Fruit fly (Drosophila melanogaster) whole organism, embryonic: ENCODE results near the gene Pvf2.

Experiments used
- Ada2b ChIP-seq: fragments of 200-800 bp; sonication (Bioruptor generic); IDR thresholded peaks from 2 replicates; pipeline ENCODE4 v1.3.6; 2022; ENCODE audit warnings: missing biosample characterization, missing genetic modification characterization
- B-H2 ChIP-seq: fragments of 200-800 bp; sonication (Bioruptor generic); optimal IDR thresholded peaks from 2 replicates; lab custom pipeline; 2018; ENCODE audit warnings: missing biosample characterization, mild to moderate bottlenecking, missing genetic modification characterization
- CG11504 ChIP-seq: fragments of 200-800 bp; sonication (Bioruptor generic); optimal IDR thresholded peaks from 3 replicates; lab custom pipeline; 2019; ENCODE audit warnings: missing biosample characterization, mild to moderate bottlenecking, missing genetic modification characterization, moderate library complexity
- CG12155 ChIP-seq: fragments of 200-800 bp; sonication (Bioruptor generic); optimal IDR thresholded peaks from 3 replicates; lab custom pipeline; 2016; ENCODE audit warnings: missing biosample characterization, missing genetic modification characterization
- CG13775 ChIP-seq: fragments of 200-800 bp; sonication (Bioruptor generic); optimal IDR thresholded peaks from 3 replicates; lab custom pipeline; 2017; ENCODE audit warnings: missing biosample characterization, mild to moderate bottlenecking, missing genetic modification characterization
- CG13894 ChIP-seq: fragments of 200-800 bp; sonication (Bioruptor generic); optimal IDR thresholded peaks from 3 replicates; lab custom pipeline; 2018; ENCODE audit warnings: missing biosample characterization, mild to moderate bottlenecking, missing genetic modification characterization, moderate library complexity
- CG14667 ChIP-seq: fragments of 200-800 bp; sonication (Bioruptor generic); IDR thresholded peaks from 2 replicates; pipeline ENCODE4 v1.3.6; 2022; ENCODE audit warnings: missing biosample characterization, missing genetic modification characterization
- CG1792 ChIP-seq: fragments of 200-800 bp; sonication (Bioruptor generic); optimal IDR thresholded peaks from 2 replicates; lab custom pipeline; 2016; ENCODE audit warnings: missing biosample characterization, missing genetic modification characterization
- CG18476 ChIP-seq: fragments of 200-800 bp; sonication (Bioruptor generic); optimal IDR thresholded peaks from 2 replicates; lab custom pipeline; 2016; ENCODE audit warnings: missing biosample characterization, mild to moderate bottlenecking, missing genetic modification characterization
- CG18764 ChIP-seq: fragments of 200-800 bp; sonication (Bioruptor generic); optimal IDR thresholded peaks from 3 replicates; lab custom pipeline; 2016; ENCODE audit warnings: missing biosample characterization, missing genetic modification characterization
- CG2875 ChIP-seq: fragments of 200-800 bp; sonication (Bioruptor generic); optimal IDR thresholded peaks from 2 replicates; lab custom pipeline; 2017; ENCODE audit warnings: missing biosample characterization, mild to moderate bottlenecking, missing genetic modification characterization, missing genetic modification reagents
- CG32767 ChIP-seq: fragments of 200-800 bp; sonication (Bioruptor generic); IDR thresholded peaks from 2 replicates; pipeline ENCODE4 v1.3.6; 2022; ENCODE audit warnings: missing biosample characterization, missing genetic modification characterization
- CG33213 ChIP-seq: fragments of 200-800 bp; sonication (Bioruptor generic); optimal IDR thresholded peaks from 3 replicates; lab custom pipeline; 2016; ENCODE audit warnings: missing biosample characterization, missing genetic modification characterization
- CG3407 ChIP-seq: fragments of 200-800 bp; sonication (Bioruptor generic); optimal IDR thresholded peaks from 2 replicates; lab custom pipeline; 2018; ENCODE audit warnings: missing biosample characterization, mild to moderate bottlenecking, missing genetic modification characterization
- CG3847 ChIP-seq: fragments of 200-800 bp; sonication (Bioruptor generic); IDR thresholded peaks from 2 replicates; pipeline ENCODE4 v1.3.6; 2022; ENCODE audit warnings: missing biosample characterization, missing genetic modification characterization
- CG4282 ChIP-seq: fragments of 200-800 bp; sonication (Bioruptor generic); optimal IDR thresholded peaks from 2 replicates; lab custom pipeline; 2016; ENCODE audit warnings: missing biosample characterization, missing genetic modification characterization
- CG43689 ChIP-seq: fragments of 200-800 bp; sonication (Bioruptor generic); IDR thresholded peaks from 2 replicates; pipeline ENCODE4 v1.3.6; 2022; ENCODE audit warnings: missing biosample characterization, missing genetic modification characterization
- CG5180 ChIP-seq: fragments of 200-800 bp; sonication (Bioruptor generic); optimal IDR thresholded peaks from 3 replicates; lab custom pipeline; 2017; ENCODE audit warnings: missing biosample characterization, missing genetic modification characterization, mild to moderate bottlenecking, moderate library complexity, missing genetic modification reagents
- CG6254 ChIP-seq: fragments of 200-800 bp; sonication (Bioruptor generic); optimal IDR thresholded peaks from 3 replicates; lab custom pipeline; 2017; ENCODE audit warnings: mild to moderate bottlenecking, missing biosample characterization, missing genetic modification reagents, missing genetic modification characterization
- CG6272 ChIP-seq: fragments of 200-800 bp; sonication (Bioruptor generic); IDR thresholded peaks from 2 replicates; pipeline ENCODE4 v1.3.6; 2022; ENCODE audit warnings: missing biosample characterization, missing genetic modification characterization
- CG6765 ChIP-seq: fragments of 200-800 bp; sonication (Bioruptor generic); optimal IDR thresholded peaks from 3 replicates; lab custom pipeline; 2017; ENCODE audit warnings: missing biosample characterization, mild to moderate bottlenecking, missing genetic modification characterization
- CG7271 ChIP-seq: fragments of 200-800 bp; sonication (Bioruptor generic); optimal IDR thresholded peaks from 2 replicates; lab custom pipeline; 2018; ENCODE audit warnings: missing biosample characterization, mild to moderate bottlenecking, missing genetic modification characterization, moderate library complexity
- CG8388 ChIP-seq: fragments of 200-800 bp; sonication (Bioruptor generic); optimal IDR thresholded peaks from 2 replicates; lab custom pipeline; 2019; ENCODE audit warnings: missing biosample characterization, mild to moderate bottlenecking, missing genetic modification characterization, moderate library complexity
- Dek ChIP-seq: fragments of 200-800 bp; sonication (Bioruptor generic); optimal IDR thresholded peaks from 3 replicates; lab custom pipeline; 2019; ENCODE audit warnings: missing biosample characterization, mild to moderate bottlenecking, missing genetic modification characterization, moderate library complexity
- Hr3 ChIP-seq: fragments of 200-800 bp; sonication (Bioruptor generic); optimal IDR thresholded peaks from 3 replicates; lab custom pipeline; 2016; ENCODE audit warnings: missing biosample characterization, missing genetic modification characterization
- Mad ChIP-seq: fragments of 200-800 bp; sonication (Bioruptor generic); optimal IDR thresholded peaks from 2 replicates; lab custom pipeline; 2016; ENCODE audit warnings: missing biosample characterization, missing genetic modification characterization
- Med ChIP-seq: fragments of 200-800 bp; sonication (Bioruptor generic); peaks from one replicate; lab custom pipeline; 2016; ENCODE audit warnings: missing biosample characterization, missing genetic modification characterization, mild to moderate bottlenecking, inconsistent platforms, moderate library complexity
- NC2β ChIP-seq: fragments of 200-800 bp; sonication (Bioruptor generic); optimal IDR thresholded peaks from 2 replicates; lab custom pipeline; 2016; ENCODE audit warnings: missing biosample characterization, missing genetic modification characterization
- NFAT ChIP-seq: fragments of 200-800 bp; sonication (Bioruptor generic); IDR thresholded peaks from 2 replicates; pipeline ENCODE4 v1.3.6; 2022; ENCODE audit warnings: missing biosample characterization, missing genetic modification characterization
- Ptx1 ChIP-seq: fragments of 200-800 bp; sonication (Bioruptor generic); IDR thresholded peaks from 2 replicates; pipeline ENCODE4 v1.3.6; 2022; ENCODE audit warnings: missing biosample characterization, missing genetic modification characterization
- Side ChIP-seq: fragments of 200-800 bp; sonication (Bioruptor generic); optimal IDR thresholded peaks from 2 replicates; lab custom pipeline; 2016; ENCODE audit warnings: missing biosample characterization, missing genetic modification characterization
- TFAM ChIP-seq: fragments of 200-800 bp; sonication (Bioruptor generic); optimal IDR thresholded peaks from 2 replicates; lab custom pipeline; 2017; ENCODE audit warnings: missing biosample characterization, missing genetic modification characterization, inconsistent platforms
- Xbp1 ChIP-seq: fragments of 200-800 bp; sonication (Bioruptor generic); optimal IDR thresholded peaks from 3 replicates; lab custom pipeline; 2016; ENCODE audit warnings: missing biosample characterization, mild to moderate bottlenecking, missing genetic modification characterization
- ara ChIP-seq: fragments of 200-800 bp; sonication (Bioruptor generic); IDR thresholded peaks from 2 replicates; pipeline ENCODE4 v1.3.6; 2022; ENCODE audit warnings: missing biosample characterization, missing genetic modification characterization
- chm ChIP-seq: fragments of 200-800 bp; sonication (Bioruptor generic); IDR thresholded peaks from 2 replicates; pipeline ENCODE4 v1.3.6; 2022; ENCODE audit warnings: missing biosample characterization, missing genetic modification characterization
- dm ChIP-seq: fragments of 200-800 bp; sonication (Bioruptor generic); optimal IDR thresholded peaks from 3 replicates; lab custom pipeline; 2016; ENCODE audit warnings: missing biosample characterization, missing genetic modification characterization
- dysf ChIP-seq: fragments of 200-800 bp; sonication (Bioruptor generic); IDR thresholded peaks from 3 replicates; pipeline ENCODE4 v1.3.6; 2022; ENCODE audit warnings: missing biosample characterization, missing genetic modification characterization
- fd96Cb ChIP-seq: fragments of 200-800 bp; sonication (Bioruptor generic); optimal IDR thresholded peaks from 2 replicates; lab custom pipeline; 2018; ENCODE audit warnings: missing biosample characterization, mild to moderate bottlenecking, missing genetic modification characterization, moderate library complexity
- gem ChIP-seq: fragments of 200-800 bp; sonication (Bioruptor generic); optimal IDR thresholded peaks from 2 replicates; lab custom pipeline; 2019; ENCODE audit warnings: missing biosample characterization, mild to moderate bottlenecking, missing genetic modification characterization, moderate library complexity
- grau ChIP-seq: fragments of 200-800 bp; optimal IDR thresholded peaks from 3 replicates; lab custom pipeline; 2019; ENCODE audit warnings: missing biosample characterization, mild to moderate bottlenecking, missing genetic modification characterization, moderate library complexity
- gsb ChIP-seq: fragments of 200-800 bp; sonication (Bioruptor generic); IDR thresholded peaks from 2 replicates; pipeline ENCODE4 v1.3.6; 2022; ENCODE audit warnings: missing biosample characterization, missing genetic modification characterization
- hkb ChIP-seq, 2 experiments: fragments of 200-800 bp in 1 of 2; fragments of >200 bp in 1 of 2; sonication (Bioruptor generic) in 1 of 2; IDR thresholded peaks in 1 of 2; optimal IDR thresholded peaks in 1 of 2; 2 replicates each; pipeline versions ENCODE4 v1.3.6 to Lab custom; 2017 to 2022; ENCODE audit warnings: missing biosample characterization in 1 of 2, missing genetic modification characterization in 1 of 2
- mld ChIP-seq: fragments of 200-800 bp; sonication (Bioruptor generic); IDR thresholded peaks from 3 replicates; pipeline ENCODE4 v1.3.6; 2022; ENCODE audit warnings: missing biosample characterization, missing genetic modification characterization; ENCODE audit not compliant: partially characterized antibody
- nerfin-2 ChIP-seq: fragments of 200-800 bp; sonication (Bioruptor generic); IDR thresholded peaks from 2 replicates; pipeline ENCODE4 v1.3.6; 2022; ENCODE audit warnings: missing biosample characterization, missing genetic modification characterization; ENCODE audit not compliant: partially characterized antibody
- otp ChIP-seq: fragments of 200-800 bp; sonication (Bioruptor generic); IDR thresholded peaks from 3 replicates; pipeline ENCODE4, ENCODE4 v1.3.6; 2022; ENCODE audit warnings: missing biosample characterization, missing genetic modification characterization
- phol ChIP-seq: fragments of 200-800 bp; sonication (Bioruptor generic); optimal IDR thresholded peaks from 3 replicates; lab custom pipeline; 2018; ENCODE audit warnings: missing biosample characterization, mild to moderate bottlenecking, missing genetic modification characterization, moderate library complexity
- run ChIP-seq: fragments of 200-800 bp; sonication (Bioruptor generic); optimal IDR thresholded peaks from 3 replicates; lab custom pipeline; 2018; ENCODE audit warnings: missing biosample characterization, mild to moderate bottlenecking, missing genetic modification characterization
- sna ChIP-seq: fragments of 200-800 bp; sonication (Bioruptor generic); IDR thresholded peaks from 2 replicates; pipeline ENCODE4 v1.3.6; 2022; ENCODE audit warnings: missing biosample characterization, missing genetic modification characterization; ENCODE audit not compliant: partially characterized antibody
- z ChIP-seq: fragments of 200-800 bp; sonication (Bioruptor generic); IDR thresholded peaks from 3 replicates; pipeline ENCODE4 v1.3.6; 2022; ENCODE audit warnings: missing biosample characterization, missing genetic modification characterization
- zen2 ChIP-seq: fragments of 200-800 bp; sonication (Bioruptor generic); IDR thresholded peaks from 3 replicates; pipeline ENCODE4 v1.3.6; 2022; ENCODE audit warnings: missing biosample characterization, missing genetic modification characterization; ENCODE audit not compliant: partially characterized antibody

Pvf2 gene

dm6 chr2L:7042150-7042811 lies 42.2 kb downstream of the Pvf2 start (continued):
- peak; percentile 36 for TF ChIP-seq CG11504 (tag; lab: Kevin White, UChicago)
- peak; percentile 0 for TF ChIP-seq CG12155
- TF ChIP-seq CG3847 (GFP tag; lab: Robert Waterston, UW) = peak; percentile 88
- no peak for TF ChIP-seq run
- TF ChIP-seq CG18764 (GFP tag; lab: Kevin White, UChicago) = no peak
- TF ChIP-seq Dek = peak; percentile 23
- TF ChIP-seq B-H2 (GFP tag; lab: Kevin White, UChicago) = peak; percentile 72
- TF ChIP-seq NC2β (GFP tag; lab: Kevin White, UChicago) = peak; percentile 65
- peak; percentile 19 for TF ChIP-seq grau (tag; lab: Kevin White, UChicago)
- TF ChIP-seq fd96Cb = peak; percentile 16
- peak; percentile 31 for TF ChIP-seq Xbp1 (GFP tag; lab: Kevin White, UChicago)
- no peak for TF ChIP-seq hkb (optimal IDR thresholded peaks at IDR 0.05; lab: Kevin White, UChicago)
- TF ChIP-seq hkb (GFP tag; IDR thresholded peaks at IDR 0.05; lab: Robert Waterston, UW) = peak; percentile 25; the same call in 1 of the 2 replicates
- TF ChIP-seq Hr3 (GFP tag; lab: Kevin White, UChicago) = peak; percentile 29
- peak; percentile 14 for TF ChIP-seq CG5180 (GFP tag; lab: Kevin White, UChicago)
- no peak for TF ChIP-seq z (GFP tag; lab: Robert Waterston, UW)
- peak; percentile 27; the same call in 1 of the 2 replicates for TF ChIP-seq CG32767
- TF ChIP-seq CG3407 (GFP tag; lab: Kevin White, UChicago) = no peak
- TF ChIP-seq CG7271 (tag; lab: Kevin White, UChicago) = no peak
- peak; percentile 49 for TF ChIP-seq zen2
- TF ChIP-seq dm = peak; percentile 82
- peak; percentile 68 for TF ChIP-seq CG6765 (GFP tag; lab: Kevin White, UChicago)
- peak; percentile 37 for TF ChIP-seq CG33213 (GFP tag; lab: Kevin White, UChicago)
- peak; percentile 49 for TF ChIP-seq CG13775 (GFP tag; lab: Kevin White, UChicago)
- TF ChIP-seq CG13894 = peak; percentile 63
- peak; percentile 95 for TF ChIP-seq Med
- TF ChIP-seq Ada2b (GFP tag; lab: Robert Waterston, UW) = peak; percentile 52
- no peak for TF ChIP-seq CG6254

- TF ChIP-seq CG13894 (no peak), Mad (no peak), nerfin-2 (no peak), gsb (GFP tag; lab: Robert Waterston, UW) (no peak), Side (peak; percentile 42), sna (GFP tag; lab: Robert Waterston, UW) (no peak), chm (no peak), CG1792 (no peak), CG14667 (GFP tag; lab: Robert Waterston, UW) (no peak), CG32767 (peak; percentile 42; the same call in 1 of the 2 replicates), CG43689 (GFP tag; lab: Robert Waterston, UW) (no peak), Ptx1 (peak; percentile 75), gem (tag; lab: Kevin White, UChicago) (peak; percentile 79), NFAT (no peak), CG8388 (GFP tag; lab: Kevin White, UChicago) (peak; percentile 61), mld (GFP tag; lab: Robert Waterston, UW) (no peak), dysf (GFP tag; lab: Robert Waterston, UW) (peak; percentile 76), CG2875 (GFP tag; lab: Kevin White, UChicago) (peak; percentile 50), otp (GFP tag; lab: Robert Waterston, UW) (0 out of 3 replicates have a peak, but pooled peaks have one; percentile 19), CG6272 (peak; percentile 36; the same call in 1 of the 2 replicates), phol (tag; lab: Kevin White, UChicago) (peak; percentile 45), CG4282 (GFP tag; lab: Kevin White, UChicago) (peak; percentile 35), TFAM (GFP tag; lab: Kevin White, UChicago) (no peak), CG18476 (GFP tag; lab: Kevin White, UChicago) (no peak), ara (GFP tag; lab: Robert Waterston, UW) (peak; percentile 63; the same call in 1 of the 2 replicates)
Measured at dm6 chr2L:7039342-7039684, 45.1 kb downstream of the Pvf2 start.
